Worm (Caenorhabditis elegans): ENCODE results near the gene srd-5.

ce11 chrIV:5658225-5658624, 16.1 kb downstream of the srd-5 start:
- no peak for TF ChIP-seq ztf-29 (GFP tag; IDR thresholded peaks at IDR 0.05)
- no peak for TF ChIP-seq cog-1 (tag; optimal IDR thresholded peaks at IDR 0.05)
- no peak for TF ChIP-seq flt-1 (GFP tag; IDR thresholded peaks at IDR 0.05)
- no peak for TF ChIP-seq T22C8.4 (GFP tag; IDR thresholded peaks at IDR 0.05)
- no peak for TF ChIP-seq klf-2 (GFP tag; conservative IDR thresholded peaks at IDR 0.05)
- no peak for TF ChIP-seq tab-1 (GFP tag; IDR thresholded peaks at IDR 0.05)
- TF ChIP-seq ztf-23 (GFP tag; IDR thresholded peaks at IDR 0.05) = no peak
- no peak for TF ChIP-seq med-1 (GFP tag; optimal IDR thresholded peaks at IDR 0.05; ENCODE audit: insufficient read depth)
- TF ChIP-seq ref-1 (GFP tag; conservative IDR thresholded peaks at IDR 0.05) = no peak

All from whole organism, midembryonic.